Worm (Caenorhabditis elegans): ENCODE measurements around the gene oac-59.

Gene oac-59

ce11 chrIV:12261353-12261752 is 39.7 kb downstream of the oac-59 start, which contains the start of gene sre-14:
TSS of gene sre-14 (minus strand) at chrIV:12261453.
- no peak for TF ChIP-seq him-1 (tag; optimal IDR thresholded peaks at IDR 0.05)
- TF ChIP-seq W03F9.2 (tag; optimal IDR thresholded peaks at IDR 0.05), result no peak
- TF ChIP-seq dao-5 (tag; optimal IDR thresholded peaks at IDR 0.05), result no peak

- TF ChIP-seq dao-5 (tag; optimal IDR thresholded peaks at IDR 0.05), result no peak
- no peak for TF ChIP-seq him-1 (tag; optimal IDR thresholded peaks at IDR 0.05)
- no peak for TF ChIP-seq W03F9.2 (tag; optimal IDR thresholded peaks at IDR 0.05)
Observed at ce11 chrIV:12259161-12259870, 41.7 kb downstream of the oac-59 start, which contains the start of gene Y39C12A.9. TSS of gene Y39C12A.9 (minus strand) at chrIV:12259211.

- TF ChIP-seq dao-5 (tag; optimal IDR thresholded peaks at IDR 0.05) (no peak), W03F9.2 (tag; optimal IDR thresholded peaks at IDR 0.05) (no peak), him-1 (tag; optimal IDR thresholded peaks at IDR 0.05) (no peak)
Observed at ce11 chrIV:12252579-12252978, 48.5 kb downstream of the oac-59 start, which contains the start of gene dnj-26. TSS of gene dnj-26 (minus strand) at chrIV:12252679.

ce11 chrIV:12244706-12245105 is 56.4 kb downstream of the oac-59 start, which contains the start of gene sre-15:
TSS of gene sre-15 (minus strand) at chrIV:12244806.
- TF ChIP-seq W03F9.2 (tag; optimal IDR thresholded peaks at IDR 0.05) (no peak), him-1 (tag; optimal IDR thresholded peaks at IDR 0.05) (no peak), dao-5 (tag; optimal IDR thresholded peaks at IDR 0.05) (no peak)

All from whole organism, L4/young adult.